Fruit fly (Drosophila melanogaster) whole organism: ENCODE measurements around the gene atms.

Source experiments
- CG8478 ChIP-seq: fragments of >200 bp; optimal IDR thresholded peaks from 2 replicates; lab custom pipeline; 2018; ENCODE audit warnings: inconsistent platforms
- EcR ChIP-seq, 2 experiments: fragments of >200 bp; optimal IDR thresholded peaks; 2 replicates each; lab custom pipeline; 2017; ENCODE audit warnings: missing biosample characterization in 2 of 2, missing genetic modification characterization in 2 of 2, missing genetic modification reagents in 2 of 2
- psq ChIP-seq: fragments of >200 bp; optimal IDR thresholded peaks from 2 replicates; lab custom pipeline; 2017
- usp ChIP-seq: fragments of >200 bp; optimal IDR thresholded peaks from 2 replicates; lab custom pipeline; 2017; ENCODE audit warnings: missing biosample characterization, missing genetic modification characterization, mixed read lengths

dm6 chr3R:4740592-4741500 lies 9.0 kb upstream of the atms start:
- TF ChIP-seq CG8478 (lab: Kevin White, UChicago): no peak
- peak in 1 of 2 experiments; percentile 60 for TF ChIP-seq EcR (GFP tag; optimal IDR thresholded peaks at IDR 0.05; lab: Kevin White, UChicago)
- TF ChIP-seq psq (lab: Kevin White, UChicago): no peak
- no peak for TF ChIP-seq usp (GFP tag; lab: Kevin White, UChicago)
